Fruit fly (Drosophila melanogaster): ENCODE measurements around the gene pot.

- TF ChIP-seq spab (GFP tag; optimal IDR thresholded peaks at IDR 0.05) (peak; percentile 30), CG8632 (GFP tag; optimal IDR thresholded peaks at IDR 0.05) (peak; percentile 78), CG34406 (GFP tag; optimal IDR thresholded peaks at IDR 0.05) (peak; percentile 71), Eip93F (GFP tag; optimal IDR thresholded peaks at IDR 0.05) (no peak), CG6163 (GFP tag; IDR thresholded peaks at IDR 0.05) (peak; percentile 81), net (GFP tag; optimal IDR thresholded peaks at IDR 0.05) (peak; percentile 77), Lpt (GFP tag; optimal IDR thresholded peaks at IDR 0.05) (peak; percentile 81)
Observed at dm6 chrX:11920959-11921358, 3.9 kb upstream of the pot start.
